Worm (Caenorhabditis elegans) whole organism, midembryonic: ENCODE data around the gene Y62H9A.7.

Experiments
- T22C8.4 ChIP-seq: fragments of 200-800 bp; sonication (Bioruptor generic); IDR thresholded peaks from 2 replicates; pipeline ENCODE4 v1.3.6; 2022; ENCODE audit warnings: missing genetic modification characterization, missing compliant biosample characterization
- cog-1 ChIP-seq: sonication (generic microtip); optimal IDR thresholded peaks from 2 replicates; lab custom pipeline; 2016; ENCODE audit warnings: missing genetic modification characterization, missing compliant biosample characterization
- flt-1 ChIP-seq: fragments of 200-800 bp; sonication (Bioruptor generic); IDR thresholded peaks from 2 replicates; pipeline ENCODE4 v1.3.6; 2022; ENCODE audit warnings: missing genetic modification characterization, missing compliant biosample characterization
- ref-1 ChIP-seq: fragments of 200-800 bp; sonication (Bioruptor generic); conservative IDR thresholded peaks from 2 replicates; pipeline ENCODE4 v1.3.6; 2022; ENCODE audit warnings: missing genetic modification reagents, missing genetic modification characterization, missing compliant biosample characterization
- ztf-23 ChIP-seq: fragments of 200-800 bp; sonication (Bioruptor generic); IDR thresholded peaks from 2 replicates; pipeline ENCODE4 v1.3.6; 2022; ENCODE audit warnings: missing genetic modification reagents, missing genetic modification characterization, missing compliant biosample characterization

- no peak for TF ChIP-seq ztf-23 (GFP tag; lab: Robert Waterston, UW)
- no peak for TF ChIP-seq flt-1
- TF ChIP-seq ref-1 (GFP tag; lab: Robert Waterston, UW), result no peak
- TF ChIP-seq T22C8.4 (GFP tag; lab: Robert Waterston, UW), result no peak
- no peak for TF ChIP-seq cog-1 (tag; lab: Kevin White, UChicago)
Measured at ce11 chrX:11852494-11852893, 33.0 kb downstream of the Y62H9A.7 start, which contains the start of gene xtr-1.
